Worm (Caenorhabditis elegans) whole organism, mixed stage, embryonic: Measurements from ENCODE around the gene sdn-1.

ENCODE experiments used
- M03D4.4 ChIP-seq: sonication (generic microtip); optimal IDR thresholded peaks from 2 replicates; lab custom pipeline; 2017; ENCODE audit warnings: mild to moderate bottlenecking, missing genetic modification characterization, missing compliant biosample characterization
- blmp-1 ChIP-seq: fragments of 150-350 bp; optimal IDR thresholded peaks from 2 replicates; lab custom pipeline; 2014; ENCODE audit warnings: missing biosample characterization, missing genetic modification characterization
- ceh-39 ChIP-seq: fragments of 150-350 bp; optimal IDR thresholded peaks from 2 replicates; lab custom pipeline; 2014; ENCODE audit warnings: missing biosample characterization, missing genetic modification characterization
- ceh-43 ChIP-seq: fragments of 200-800 bp; sonication (Bioruptor generic); optimal IDR thresholded peaks from 2 replicates; lab custom pipeline; 2018; ENCODE audit warnings: mild to moderate bottlenecking, missing genetic modification characterization, moderate library complexity, missing compliant biosample characterization
- elt-1 ChIP-seq: sonication (generic microtip); optimal IDR thresholded peaks from 2 replicates; lab custom pipeline; 2017; ENCODE audit warnings: missing genetic modification characterization, mild to moderate bottlenecking, missing compliant biosample characterization, antibody characterized with exemption, moderate library complexity, borderline replicate concordance; ENCODE audit not compliant: insufficient read depth
- elt-3 ChIP-seq: fragments of 150-350 bp; optimal IDR thresholded peaks from 2 replicates; lab custom pipeline; 2014; ENCODE audit warnings: missing biosample characterization, missing genetic modification characterization
- flh-1 ChIP-seq: fragments of 200-800 bp; sonication (Bioruptor generic); optimal IDR thresholded peaks from 2 replicates; lab custom pipeline; 2018; ENCODE audit warnings: mild to moderate bottlenecking, missing genetic modification characterization, moderate library complexity, missing compliant biosample characterization
- ham-2 ChIP-seq: fragments of 200-800 bp; sonication (Bioruptor generic); optimal IDR thresholded peaks from 2 replicates; lab custom pipeline; 2018; ENCODE audit warnings: mild to moderate bottlenecking, missing genetic modification characterization, missing compliant biosample characterization
- hlh-1 ChIP-seq: fragments of 150-350 bp; optimal IDR thresholded peaks from 2 replicates; lab custom pipeline; 2014; ENCODE audit warnings: missing biosample characterization, missing genetic modification reagents, missing genetic modification characterization
- lin-13 ChIP-seq: fragments of 150-350 bp; optimal IDR thresholded peaks from 2 replicates; lab custom pipeline; 2014; ENCODE audit warnings: missing biosample characterization, missing genetic modification characterization
- lin-32 ChIP-seq: fragments of 200-800 bp; sonication (Bioruptor generic); optimal IDR thresholded peaks from 2 replicates; lab custom pipeline; 2018; ENCODE audit warnings: mild to moderate bottlenecking, missing genetic modification characterization, missing compliant biosample characterization
- lsy-2 ChIP-seq: fragments of 150-350 bp; optimal IDR thresholded peaks from 2 replicates; lab custom pipeline; 2014; ENCODE audit warnings: missing biosample characterization, missing genetic modification characterization
- mab-5 ChIP-seq: fragments of 150-350 bp; optimal IDR thresholded peaks from 2 replicates; lab custom pipeline; 2014; ENCODE audit warnings: missing biosample characterization, missing genetic modification characterization
- mep-1 ChIP-seq: fragments of 150-350 bp; optimal IDR thresholded peaks from 2 replicates; lab custom pipeline; 2017; ENCODE audit warnings: missing biosample characterization, missing genetic modification reagents, missing genetic modification characterization, inconsistent platforms
- mls-2 ChIP-seq: sonication (generic microtip); optimal IDR thresholded peaks from 2 replicates; lab custom pipeline; 2016; ENCODE audit warnings: mild to moderate bottlenecking, missing genetic modification characterization, moderate library complexity, missing compliant biosample characterization
- nhr-12 ChIP-seq: fragments of 150-350 bp; optimal IDR thresholded peaks from 2 replicates; lab custom pipeline; 2014; ENCODE audit warnings: missing biosample characterization, missing genetic modification characterization
- nhr-2 ChIP-seq: fragments of 150-350 bp; optimal IDR thresholded peaks from 2 replicates; lab custom pipeline; 2014; ENCODE audit warnings: missing biosample characterization, missing genetic modification characterization
- nhr-28 ChIP-seq: fragments of 150-350 bp; optimal IDR thresholded peaks from 2 replicates; lab custom pipeline; 2014; ENCODE audit warnings: missing biosample characterization, missing genetic modification characterization
- nhr-76 ChIP-seq: sonication (generic microtip); optimal IDR thresholded peaks from 2 replicates; lab custom pipeline; 2017; ENCODE audit warnings: missing biosample characterization, missing genetic modification characterization
- pha-4 ChIP-seq: fragments of 150-350 bp; optimal IDR thresholded peaks from 2 replicates; lab custom pipeline; 2018; ENCODE audit warnings: missing biosample characterization, missing genetic modification reagents, missing genetic modification characterization
- sem-2 ChIP-seq: fragments of 200-800 bp; sonication (Bioruptor generic); optimal IDR thresholded peaks from 2 replicates; lab custom pipeline; 2018; ENCODE audit warnings: mild to moderate bottlenecking, missing genetic modification characterization, missing compliant biosample characterization
- snpc-4 ChIP-seq: fragments of 150-350 bp; optimal IDR thresholded peaks from 2 replicates; lab custom pipeline; 2014; ENCODE audit warnings: missing biosample characterization, missing genetic modification characterization
- sptf-1 ChIP-seq: sonication (generic microtip); optimal IDR thresholded peaks from 2 replicates; lab custom pipeline; 2017; ENCODE audit warnings: mild to moderate bottlenecking, missing genetic modification characterization, moderate library complexity, missing compliant biosample characterization
- tbx-8 ChIP-seq: fragments of 200-800 bp; sonication (Bioruptor generic); optimal IDR thresholded peaks from 2 replicates; lab custom pipeline; 2018; ENCODE audit warnings: mild to moderate bottlenecking, missing genetic modification characterization, moderate library complexity, missing compliant biosample characterization
- unc-120 ChIP-seq: sonication (generic microtip); optimal IDR thresholded peaks from 2 replicates; lab custom pipeline; 2017; ENCODE audit warnings: missing genetic modification characterization, missing compliant biosample characterization; ENCODE audit not compliant: poor library complexity, severe bottlenecking
- unc-39 ChIP-seq: fragments of 150-350 bp; optimal IDR thresholded peaks from 2 replicates; lab custom pipeline; 2014; ENCODE audit warnings: missing biosample characterization, missing genetic modification characterization
- unc-62 ChIP-seq: fragments of 150-350 bp; optimal IDR thresholded peaks from 2 replicates; lab custom pipeline; 2014; ENCODE audit warnings: missing biosample characterization, missing genetic modification reagents, missing genetic modification characterization
- zip-8 ChIP-seq: fragments of 150-350 bp; optimal IDR thresholded peaks from 2 replicates; lab custom pipeline; 2014; ENCODE audit warnings: missing biosample characterization, missing genetic modification characterization
- ztf-11 ChIP-seq: fragments of 150-350 bp; optimal IDR thresholded peaks from 2 replicates; lab custom pipeline; 2014; ENCODE audit warnings: missing biosample characterization, missing genetic modification characterization

sdn-1 gene

DNA sequence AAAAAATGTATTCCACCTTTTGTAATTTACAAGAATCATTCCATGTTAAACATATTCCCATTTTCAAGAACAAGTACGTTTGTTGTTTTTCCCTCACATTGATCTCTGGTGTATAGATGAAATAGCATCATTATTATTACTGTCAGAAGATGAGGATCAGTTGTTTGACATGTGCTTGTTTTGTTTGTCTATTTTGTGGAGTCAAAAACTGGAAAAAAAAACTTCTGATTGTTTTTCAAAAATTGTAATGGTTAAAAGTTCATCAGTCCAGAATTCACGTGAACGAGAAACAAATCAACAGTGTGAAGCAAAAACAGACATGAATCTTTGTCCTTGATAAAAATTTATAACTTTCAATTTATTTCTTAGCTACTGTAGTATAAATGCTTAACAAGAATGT, 37.8 kb upstream of the sdn-1 start:
- TF ChIP-seq sptf-1 (tag; lab: Kevin White, UChicago) (no peak), lin-32 (no peak), tbx-8 (GFP tag; lab: Kevin White, UChicago) (no peak), sem-2 (GFP tag; lab: Kevin White, UChicago) (no peak), nhr-2 (tag; lab: Kevin White, UChicago) (no peak), ceh-43 (GFP tag; lab: Kevin White, UChicago) (no peak), unc-120 (tag; lab: Kevin White, UChicago) (no peak), elt-3 (tag; lab: Kevin White, UChicago) (no peak), mep-1 (tag; lab: Kevin White, UChicago) (no peak), mls-2 (tag; lab: Kevin White, UChicago) (no peak), unc-62 (no peak), pha-4 (tag; lab: Kevin White, UChicago) (no peak), flh-1 (GFP tag; lab: Kevin White, UChicago) (no peak), mab-5 (tag; lab: Kevin White, UChicago) (no peak), ceh-39 (tag; lab: Kevin White, UChicago) (no peak), unc-39 (no peak)

ce11 chrX:10630059-10630791, 37.1 kb upstream of the sdn-1 start:
- TF ChIP-seq ztf-11 (no peak), snpc-4 (tag; lab: Kevin White, UChicago) (no peak), elt-3 (tag; lab: Kevin White, UChicago) (no peak), elt-1 (tag; lab: Kevin White, UChicago) (no peak), nhr-2 (tag; lab: Kevin White, UChicago) (no peak), blmp-1 (tag; lab: Kevin White, UChicago) (no peak), zip-8 (tag; lab: Kevin White, UChicago) (no peak)

DNA sequence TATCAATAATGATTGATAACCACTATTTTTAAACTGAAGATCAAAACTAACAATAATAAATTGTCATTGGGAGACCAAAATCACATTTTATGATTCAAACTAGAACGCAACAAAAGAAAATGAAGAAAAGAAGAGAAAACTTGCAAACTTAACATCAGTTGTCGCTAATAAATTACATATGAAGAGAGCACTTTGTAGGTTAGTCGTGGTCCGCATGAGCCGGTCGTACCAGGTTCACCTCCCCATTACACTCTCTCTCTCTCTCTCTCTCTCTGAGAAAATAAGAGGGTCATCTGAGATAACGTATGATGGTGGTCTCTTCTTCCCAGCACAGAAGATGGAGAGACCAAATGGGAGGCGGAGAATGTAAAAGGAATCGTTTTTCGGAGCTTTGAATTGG, 36.0 kb upstream of the sdn-1 start:
- TF ChIP-seq sem-2 (GFP tag; lab: Kevin White, UChicago) (no peak), nhr-12 (tag; lab: Kevin White, UChicago) (no peak), nhr-28 (tag; lab: Kevin White, UChicago) (no peak), M03D4.4 (tag; lab: Kevin White, UChicago) (no peak), unc-62 (peak; percentile 29), tbx-8 (GFP tag; lab: Kevin White, UChicago) (no peak), nhr-76 (tag; lab: Kevin White, UChicago) (no peak), nhr-2 (tag; lab: Kevin White, UChicago) (peak; percentile 87), hlh-1 (tag; lab: Kevin White, UChicago) (peak; percentile 27), mep-1 (tag; lab: Kevin White, UChicago) (no peak), zip-8 (tag; lab: Kevin White, UChicago) (no peak)

ce11 chrX:10628454-10628853, 35.3 kb upstream of the sdn-1 start, which contains the start of gene M79.2:
Gene M79.2, minus strand, starts transcription at chrX:10628807.
- TF ChIP-seq pha-4 (tag; lab: Kevin White, UChicago) = no peak
- no peak for TF ChIP-seq mep-1 (tag; lab: Kevin White, UChicago)
- TF ChIP-seq lsy-2 (tag; lab: Kevin White, UChicago) = no peak
- no peak for TF ChIP-seq hlh-1 (tag; lab: Kevin White, UChicago)
- no peak for TF ChIP-seq unc-120 (tag; lab: Kevin White, UChicago)
- TF ChIP-seq flh-1 (GFP tag; lab: Kevin White, UChicago) = no peak
- TF ChIP-seq, all 35 proteins: peak for 0

ce11 chrX:10624157-10624623, 31.1 kb upstream of the sdn-1 start, which contains the start of gene abl-1:
Gene abl-1, minus strand, starts transcription at chrX:10624207.
- TF ChIP-seq ham-2 (GFP tag; lab: Kevin White, UChicago) (peak; percentile 17), hlh-1 (tag; lab: Kevin White, UChicago) (peak; percentile 42), ceh-39 (tag; lab: Kevin White, UChicago) (no peak), lin-13 (tag; lab: Kevin White, UChicago) (no peak), nhr-12 (tag; lab: Kevin White, UChicago) (no peak), nhr-2 (tag; lab: Kevin White, UChicago) (peak; percentile 23), nhr-76 (tag; lab: Kevin White, UChicago) (no peak), pha-4 (tag; lab: Kevin White, UChicago) (peak; percentile 74), mep-1 (tag; lab: Kevin White, UChicago) (peak; percentile 48)
